Worm (Caenorhabditis elegans) whole organism, L4/young adult: ENCODE measurements around the gene fbxb-74.

Experiments
- W03F9.2 ChIP-seq: fragments of 150-350 bp; optimal IDR thresholded peaks from 2 replicates; lab custom pipeline; 2014; ENCODE audit warnings: missing biosample characterization, missing genetic modification characterization
- dao-5 ChIP-seq: sonication (generic microtip); optimal IDR thresholded peaks from 2 replicates; lab custom pipeline; 2016; ENCODE audit warnings: missing genotype, missing genetic modification characterization, moderate library complexity, missing compliant biosample characterization
- him-1 ChIP-seq: sonication (generic microtip); optimal IDR thresholded peaks from 2 replicates; lab custom pipeline; 2016; ENCODE audit warnings: missing genotype, missing genetic modification reagents, missing genetic modification characterization, missing compliant biosample characterization

ce11 chrIV:4402413-4402812, 36.7 kb downstream of the fbxb-74 start:
- TF ChIP-seq him-1 (tag; lab: Kevin White, UChicago): no peak
- no peak for TF ChIP-seq W03F9.2 (tag; lab: Kevin White, UChicago)
- no peak for TF ChIP-seq dao-5 (tag; lab: Kevin White, UChicago)
